Worm (Caenorhabditis elegans) whole organism, L3 larva: Measurements from ENCODE around the gene tkt-1.
A peak's percentile ranks its signal among the peaks of the same experiment; 100 is the strongest.

ENCODE experiments used
- R02D3.7 ChIP-seq: fragments of 150-350 bp; optimal IDR thresholded peaks from 2 replicates; lab custom pipeline; 2014; ENCODE audit warnings: missing biosample characterization, missing genetic modification characterization
- aly-2 ChIP-seq: fragments of 150-350 bp; optimal IDR thresholded peaks from 2 replicates; lab custom pipeline; 2014; ENCODE audit warnings: missing biosample characterization, missing genetic modification characterization
- ceh-16 ChIP-seq: sonication (generic microtip); optimal IDR thresholded peaks from 2 replicates; lab custom pipeline; 2017; ENCODE audit warnings: missing biosample characterization, missing genetic modification characterization
- ceh-28 ChIP-seq: fragments of 150-350 bp; optimal IDR thresholded peaks from 2 replicates; lab custom pipeline; 2014; ENCODE audit warnings: missing biosample characterization, missing genetic modification reagents, missing genetic modification characterization
- ceh-9 ChIP-seq: sonication (generic microtip); optimal IDR thresholded peaks from 2 replicates; lab custom pipeline; 2018; ENCODE audit warnings: missing biosample characterization, missing genetic modification characterization
- egl-27 ChIP-seq: sonication (generic microtip); optimal IDR thresholded peaks from 4 replicates; lab custom pipeline; 2017; ENCODE audit warnings: missing biosample characterization, missing genetic modification reagents, missing genetic modification characterization
- elt-1 ChIP-seq: fragments of 150-350 bp; optimal IDR thresholded peaks from 2 replicates; lab custom pipeline; 2014; ENCODE audit warnings: missing biosample characterization, missing genetic modification characterization
- elt-2 ChIP-seq: sonication (generic microtip); optimal IDR thresholded peaks from 2 replicates; lab custom pipeline; 2016; ENCODE audit warnings: missing genetic modification reagents, mild to moderate bottlenecking, missing genetic modification characterization, missing compliant biosample characterization
- elt-3 ChIP-seq, 3 experiments: fragments of 150-350 bp in 1 of 3; sonication (generic microtip) in 2 of 3; optimal IDR thresholded peaks; 2 replicates in 2 of 3; 4 replicates in 1 of 3; lab custom pipeline; 2014 to 2017; ENCODE audit warnings: missing biosample characterization in 3 of 3, missing genetic modification characterization in 3 of 3
- eor-1 ChIP-seq, 2 experiments: fragments of 150-350 bp; optimal IDR thresholded peaks; 2 replicates each; lab custom pipeline; 2014 to 2018; ENCODE audit warnings: missing biosample characterization in 2 of 2, missing genetic modification characterization in 2 of 2
- fkh-10 ChIP-seq: sonication (generic microtip); optimal IDR thresholded peaks from 2 replicates; lab custom pipeline; 2017; ENCODE audit warnings: missing biosample characterization, missing genetic modification reagents, missing genetic modification characterization
- fos-1 ChIP-seq: fragments of 150-350 bp; optimal IDR thresholded peaks from 2 replicates; lab custom pipeline; 2014; ENCODE audit warnings: missing biosample characterization, missing genetic modification characterization
- jun-1 ChIP-seq: fragments of 150-350 bp; optimal IDR thresholded peaks from 2 replicates; lab custom pipeline; 2014; ENCODE audit warnings: missing biosample characterization, missing genetic modification reagents, missing genetic modification characterization
- lin-15B ChIP-seq: fragments of 150-350 bp; optimal IDR thresholded peaks from 2 replicates; lab custom pipeline; 2014; ENCODE audit warnings: missing biosample characterization, missing genetic modification characterization
- lin-39 ChIP-seq: fragments of 150-350 bp; optimal IDR thresholded peaks from 2 replicates; lab custom pipeline; 2018; ENCODE audit warnings: missing biosample characterization, missing genetic modification reagents, missing genetic modification characterization
- lsy-12 ChIP-seq: sonication (generic microtip); optimal IDR thresholded peaks from 2 replicates; lab custom pipeline; 2016; ENCODE audit warnings: mild to moderate bottlenecking, missing genetic modification characterization, missing compliant biosample characterization
- mdl-1 ChIP-seq: fragments of 150-350 bp; optimal IDR thresholded peaks from 2 replicates; lab custom pipeline; 2014; ENCODE audit warnings: missing biosample characterization, missing genetic modification characterization
- mml-1 ChIP-seq: fragments of 150-350 bp; sonication (generic microtip); optimal IDR thresholded peaks from 3 replicates; lab custom pipeline; 2014; ENCODE audit warnings: missing biosample characterization, missing genetic modification characterization
- nhr-11 ChIP-seq: fragments of 150-350 bp; optimal IDR thresholded peaks from 2 replicates; lab custom pipeline; 2014; ENCODE audit warnings: missing biosample characterization, missing genetic modification characterization
- nhr-12 ChIP-seq: fragments of 150-350 bp; optimal IDR thresholded peaks from 2 replicates; lab custom pipeline; 2014; ENCODE audit warnings: missing biosample characterization, missing genetic modification characterization
- nhr-23 ChIP-seq: fragments of 150-350 bp; optimal IDR thresholded peaks from 2 replicates; lab custom pipeline; 2014; ENCODE audit warnings: missing biosample characterization, missing genetic modification reagents, missing genetic modification characterization
- nhr-237 ChIP-seq: fragments of 150-350 bp; optimal IDR thresholded peaks from 2 replicates; lab custom pipeline; 2014; ENCODE audit warnings: missing biosample characterization, missing genetic modification characterization
- nhr-25 ChIP-seq: sonication (generic microtip); optimal IDR thresholded peaks from 2 replicates; lab custom pipeline; 2017; ENCODE audit warnings: missing biosample characterization, missing genetic modification characterization
- nhr-28 ChIP-seq: fragments of 150-350 bp; optimal IDR thresholded peaks from 2 replicates; lab custom pipeline; 2014; ENCODE audit warnings: missing biosample characterization, missing genetic modification characterization
- nhr-43 ChIP-seq: sonication (generic microtip); optimal IDR thresholded peaks from 2 replicates; lab custom pipeline; 2016; ENCODE audit warnings: mild to moderate bottlenecking, missing genetic modification characterization, missing compliant biosample characterization; ENCODE audit not compliant: poor library complexity, severe bottlenecking
- nhr-67 ChIP-seq: fragments of 150-350 bp; optimal IDR thresholded peaks from 2 replicates; lab custom pipeline; 2014; ENCODE audit warnings: missing biosample characterization, missing genetic modification characterization
- nhr-76 ChIP-seq: fragments of 150-350 bp; sonication (generic microtip); optimal IDR thresholded peaks from 5 replicates; lab custom pipeline; 2014; ENCODE audit warnings: missing biosample characterization, missing genetic modification characterization
- nhr-77 ChIP-seq: fragments of 150-350 bp; optimal IDR thresholded peaks from 2 replicates; lab custom pipeline; 2014; ENCODE audit warnings: missing biosample characterization, missing genetic modification characterization
- pha-4 ChIP-seq: fragments of 150-350 bp; optimal IDR thresholded peaks from 2 replicates; lab custom pipeline; 2014; ENCODE audit warnings: missing biosample characterization, missing genetic modification reagents, missing genetic modification characterization
- pqm-1 ChIP-seq: fragments of 150-350 bp; optimal IDR thresholded peaks from 2 replicates; lab custom pipeline; 2017; ENCODE audit warnings: missing biosample characterization, missing genetic modification characterization, inconsistent platforms
- sea-2 ChIP-seq: fragments of 150-350 bp; sonication (generic microtip); optimal IDR thresholded peaks from 4 replicates; lab custom pipeline; 2014; ENCODE audit warnings: missing biosample characterization, missing genetic modification reagents, missing genetic modification characterization
- skn-1 ChIP-seq: fragments of 150-350 bp; optimal IDR thresholded peaks from 2 replicates; lab custom pipeline; 2014; ENCODE audit warnings: missing biosample characterization, missing genetic modification characterization
- tbx-2 ChIP-seq: sonication (generic microtip); optimal IDR thresholded peaks from 2 replicates; lab custom pipeline; 2016; ENCODE audit warnings: mild to moderate bottlenecking, missing genetic modification characterization, missing compliant biosample characterization
- unc-39 ChIP-seq: sonication (generic microtip); optimal IDR thresholded peaks from 4 replicates; lab custom pipeline; 2017; ENCODE audit warnings: missing biosample characterization, missing genetic modification characterization
- unc-62 ChIP-seq: fragments of 150-350 bp; sonication (generic microtip); optimal IDR thresholded peaks from 4 replicates; lab custom pipeline; 2014; ENCODE audit warnings: missing biosample characterization, missing genetic modification reagents, missing genetic modification characterization
- zag-1 ChIP-seq: fragments of 150-350 bp; optimal IDR thresholded peaks from 2 replicates; lab custom pipeline; 2014; ENCODE audit warnings: missing biosample characterization, missing genetic modification characterization
- ztf-11 ChIP-seq: fragments of 150-350 bp; optimal IDR thresholded peaks from 2 replicates; lab custom pipeline; 2014; ENCODE audit warnings: missing biosample characterization, missing genetic modification characterization

The tkt-1 gene

DNA sequence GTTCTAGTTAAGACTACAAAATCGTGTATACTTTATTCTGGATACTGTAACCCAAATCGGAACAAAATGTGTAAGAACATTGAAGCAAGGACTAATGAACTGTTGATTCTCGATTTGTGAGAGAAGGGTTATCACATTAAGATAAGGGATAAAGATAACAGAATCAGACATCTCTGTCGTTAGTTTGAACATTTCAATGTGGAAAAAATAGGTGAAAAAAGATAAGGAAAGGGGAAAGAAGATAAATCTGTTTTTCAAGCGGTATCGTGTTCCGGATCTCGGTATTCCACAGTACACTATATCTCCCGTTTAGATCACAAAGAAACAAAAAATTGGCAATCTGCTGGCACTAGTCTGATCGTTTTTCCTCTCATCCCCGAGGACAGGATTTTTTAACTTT lies 17.6 kb downstream of the tkt-1 start:
- TF ChIP-seq pqm-1 = no peak
- TF ChIP-seq elt-1 = peak; percentile 92
- TF ChIP-seq mml-1 (tag; lab: Kevin White, UChicago) = no peak
- peak; percentile 17 for TF ChIP-seq nhr-43
- TF ChIP-seq nhr-23 (tag; lab: Kevin White, UChicago) = peak; percentile 88
- no peak for TF ChIP-seq sea-2 (GFP tag; lab: Kevin White, UChicago)
- no peak for TF ChIP-seq unc-39 (tag; lab: Kevin White, UChicago)
- peak in 2 of 3 experiments; percentile 79 to 95 for TF ChIP-seq elt-3 (tag; optimal IDR thresholded peaks at IDR 0.05; lab: Kevin White, UChicago)
- no peak for TF ChIP-seq pha-4 (tag; lab: Kevin White, UChicago)
- no peak for TF ChIP-seq ceh-28
- no peak for TF ChIP-seq jun-1
- TF ChIP-seq fos-1 (tag; lab: Kevin White, UChicago) = no peak

DNA sequence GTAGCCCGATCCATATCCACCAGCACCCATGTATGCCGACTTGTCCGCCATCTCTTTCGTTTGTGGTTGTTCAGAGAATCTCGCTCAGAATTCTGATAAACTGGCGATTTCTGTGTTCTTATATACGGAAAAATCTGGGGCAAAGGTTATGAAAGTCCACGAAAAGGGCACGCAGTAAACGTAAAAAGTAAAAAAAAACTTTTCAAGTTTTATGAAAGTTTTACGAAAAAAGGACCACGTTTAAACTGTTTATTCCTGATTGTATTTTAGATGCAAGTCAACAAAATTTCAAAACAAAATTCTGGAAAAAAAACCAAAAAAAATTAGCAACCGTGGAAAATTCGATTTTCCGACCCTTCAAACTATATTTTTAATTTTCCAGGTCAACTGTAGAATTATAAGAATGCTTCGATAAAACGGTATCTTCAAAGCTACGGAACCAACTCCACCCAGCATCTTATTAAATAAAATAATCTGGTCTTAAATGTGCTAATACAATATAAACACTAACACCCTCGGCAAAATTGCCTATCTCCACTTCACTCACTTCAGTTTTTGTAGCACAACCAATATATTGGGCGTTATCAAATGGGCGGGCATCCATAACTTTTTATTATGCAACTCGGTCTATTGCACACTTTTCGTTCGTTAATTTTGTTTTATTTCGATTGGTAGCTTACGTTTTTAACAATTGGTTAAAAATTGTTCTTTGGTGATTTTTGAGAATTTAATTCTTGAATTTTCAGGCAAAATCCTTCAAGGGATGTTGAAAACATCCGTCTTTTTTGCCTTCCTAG lies 25.9 kb downstream of the tkt-1 start, which contains the start of the genes nspd-7 and Y43C5A.2:
nspd-7 (minus strand) TSS at position 51 of the 797 bp plus-strand sequence.
Y43C5A.2 (plus strand) TSS at position 747 of the 797 bp plus-strand sequence.
- TF ChIP-seq nhr-28 (tag; lab: Kevin White, UChicago) = no peak
- TF ChIP-seq sea-2 (GFP tag; lab: Kevin White, UChicago) = no peak
- no peak for TF ChIP-seq mml-1 (tag; lab: Kevin White, UChicago)
- no peak for TF ChIP-seq fos-1 (tag; lab: Kevin White, UChicago)
- TF ChIP-seq elt-2 (tag; lab: Kevin White, UChicago) = peak; percentile 69
- TF ChIP-seq pqm-1 = peak; percentile 34
- TF ChIP-seq eor-1 (tag; optimal IDR thresholded peaks at IDR 0.05; lab: Kevin White, UChicago) = no peak
- TF ChIP-seq pha-4 (tag; lab: Kevin White, UChicago) = peak; percentile 22
- no peak for TF ChIP-seq nhr-25
- TF ChIP-seq ceh-9 (tag; lab: Kevin White, UChicago) = no peak
- no peak for TF ChIP-seq nhr-12 (tag; lab: Kevin White, UChicago)
- TF ChIP-seq ceh-16 (tag; lab: Kevin White, UChicago) = no peak
- no peak for TF ChIP-seq nhr-11 (tag; lab: Kevin White, UChicago)
- TF ChIP-seq, all 47 proteins: peak for 3

DNA sequence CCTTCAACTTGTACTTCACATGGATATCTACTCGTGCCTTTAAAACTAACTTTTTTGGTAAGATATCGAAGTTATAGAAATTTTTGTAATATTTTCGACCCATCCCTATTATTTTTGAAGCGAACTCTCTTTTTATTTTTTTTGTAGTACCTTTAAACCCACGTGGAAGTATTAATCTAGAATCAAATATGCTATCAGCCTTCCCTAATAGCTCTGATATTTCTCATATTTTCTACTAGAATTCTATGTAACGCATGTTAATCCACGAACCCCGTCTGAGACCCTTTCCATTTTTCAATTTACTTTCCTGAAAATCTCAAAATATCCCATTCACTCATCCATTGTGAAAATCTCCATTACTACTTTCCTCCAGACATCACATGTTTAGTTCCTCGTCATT lies 29.9 kb downstream of the tkt-1 start:
- no peak for TF ChIP-seq aly-2 (tag; lab: Kevin White, UChicago)
- no peak for TF ChIP-seq ztf-11 (tag; lab: Kevin White, UChicago)
- TF ChIP-seq pqm-1 = no peak
- no peak for TF ChIP-seq skn-1 (tag; lab: Kevin White, UChicago)
- no peak for TF ChIP-seq pha-4 (tag; lab: Kevin White, UChicago)
- no peak for TF ChIP-seq tbx-2 (tag; lab: Kevin White, UChicago)
- TF ChIP-seq nhr-77 (tag; lab: Kevin White, UChicago) = no peak
- no peak for TF ChIP-seq jun-1
- no peak for TF ChIP-seq ceh-16 (tag; lab: Kevin White, UChicago)
- TF ChIP-seq fkh-10 = no peak
- no peak for TF ChIP-seq nhr-237
- TF ChIP-seq, all 47 proteins: peak for 0

DNA sequence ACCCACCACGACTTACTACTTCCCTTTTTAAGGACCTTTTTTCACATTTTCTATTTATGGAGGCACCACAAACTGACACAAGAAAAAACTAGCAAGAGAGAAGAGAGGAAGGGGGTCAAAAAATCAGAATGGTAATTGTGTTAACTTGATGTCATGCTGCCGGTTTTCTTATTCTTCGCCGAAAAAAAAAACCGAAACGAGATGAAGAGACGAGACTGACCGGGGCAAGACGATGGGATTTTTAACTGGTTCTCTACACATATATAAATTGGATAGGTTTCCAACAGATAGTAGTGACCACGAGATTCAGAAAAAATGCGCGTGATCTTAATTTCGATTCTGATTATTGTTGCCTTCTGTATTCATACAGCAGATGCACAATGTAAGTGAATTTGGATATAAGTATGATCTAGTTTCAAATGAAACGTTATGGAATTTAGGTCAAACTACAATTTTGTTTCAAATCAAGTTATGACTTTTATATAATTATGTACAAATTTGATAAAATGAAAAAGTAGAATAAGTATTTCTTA lies 30.4 kb downstream of the tkt-1 start, which contains the start of gene Y43C5A.3:
Y43C5A.3 (plus strand) TSS at position 256 of the 533 bp plus-strand sequence.
- TF ChIP-seq lin-15B (no peak), elt-2 (tag; lab: Kevin White, UChicago) (no peak), pqm-1 (no peak), nhr-23 (tag; lab: Kevin White, UChicago) (peak; percentile 57)

ce11 chrIV:10275050-10275449 lies 31.6 kb downstream of the tkt-1 start:
- TF ChIP-seq lin-15B = no peak
- no peak for TF ChIP-seq nhr-28 (tag; lab: Kevin White, UChicago)
- no peak for TF ChIP-seq nhr-43
- TF ChIP-seq nhr-25 = no peak
- no peak for TF ChIP-seq nhr-237
- no peak for TF ChIP-seq aly-2 (tag; lab: Kevin White, UChicago)
- TF ChIP-seq ceh-9 (tag; lab: Kevin White, UChicago) = no peak
- TF ChIP-seq R02D3.7 (tag; lab: Kevin White, UChicago) = no peak
- TF ChIP-seq ceh-16 (tag; lab: Kevin White, UChicago) = no peak
- no peak for TF ChIP-seq mml-1 (tag; lab: Kevin White, UChicago)
- no peak for TF ChIP-seq lsy-12 (tag; lab: Kevin White, UChicago)
- TF ChIP-seq lin-39 (tag; lab: Kevin White, UChicago) = no peak
- TF ChIP-seq mdl-1 (tag; lab: Kevin White, UChicago) = no peak
- no peak for TF ChIP-seq ceh-28
- TF ChIP-seq unc-62 (GFP tag; lab: Kevin White, UChicago) = no peak
- TF ChIP-seq nhr-76 (tag; lab: Kevin White, UChicago) = no peak
- TF ChIP-seq zag-1 = no peak
- TF ChIP-seq egl-27 (tag; lab: Kevin White, UChicago) = no peak
- no peak for TF ChIP-seq skn-1 (tag; lab: Kevin White, UChicago)
- no peak for TF ChIP-seq nhr-67
